Fruit fly (Drosophila melanogaster): ENCODE results near the gene RpL30.

The RpL30 gene

dm6 chr2L:19045111-19045560 is 36.0 kb upstream of the RpL30 start, which contains the start of the genes Ttc19 and Acn (continued):
- peak; percentile 54; the same call in 2 of the 3 replicates for TF ChIP-seq CG8119 (GFP tag; IDR thresholded peaks at IDR 0.05)
- peak; percentile 55 for TF ChIP-seq Lpt (GFP tag; optimal IDR thresholded peaks at IDR 0.05)
- peak; percentile 89 for TF ChIP-seq Hr39 (GFP tag; optimal IDR thresholded peaks at IDR 0.05)
- TF ChIP-seq CG34406 (GFP tag; optimal IDR thresholded peaks at IDR 0.05): peak; percentile 80
- peak; percentile 87 for TF ChIP-seq Hr4 (GFP tag; optimal IDR thresholded peaks at IDR 0.05)
- no peak for TF ChIP-seq ss (GFP tag; optimal IDR thresholded peaks at IDR 0.05)
- peak; percentile 74 for TF ChIP-seq CG32006 (GFP tag; optimal IDR thresholded peaks at IDR 0.05)
- TF ChIP-seq vri (GFP tag; optimal IDR thresholded peaks at IDR 0.05): peak; percentile 88

DNA sequence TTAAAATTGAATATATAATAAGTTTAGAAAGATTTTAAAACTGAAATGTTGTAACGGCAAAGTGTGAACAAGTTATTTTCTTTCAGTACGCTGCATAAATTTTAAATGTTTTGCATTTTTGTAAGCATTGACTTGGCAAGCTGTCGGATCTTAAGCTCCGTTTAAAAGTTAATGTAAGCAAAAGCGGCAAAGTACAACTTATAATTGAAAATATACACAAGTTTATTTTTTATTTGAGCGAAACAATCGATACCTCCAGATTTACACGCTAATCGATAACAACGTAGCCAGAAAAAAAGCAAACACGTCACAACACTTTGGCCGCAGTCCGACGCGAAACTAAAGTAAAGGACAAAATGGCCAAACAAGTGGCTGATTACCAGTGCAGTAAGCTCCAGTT is 32.5 kb upstream of the RpL30 start, which contains the start of gene Catsup:
Gene Catsup (plus strand): TSS at position 273 of the 400 bp plus-strand sequence.
- TF ChIP-seq Eip78C (GFP tag) (peak; percentile 37), Blimp-1 (GFP tag; optimal IDR thresholded peaks at IDR 0.05) (no peak)

DNA sequence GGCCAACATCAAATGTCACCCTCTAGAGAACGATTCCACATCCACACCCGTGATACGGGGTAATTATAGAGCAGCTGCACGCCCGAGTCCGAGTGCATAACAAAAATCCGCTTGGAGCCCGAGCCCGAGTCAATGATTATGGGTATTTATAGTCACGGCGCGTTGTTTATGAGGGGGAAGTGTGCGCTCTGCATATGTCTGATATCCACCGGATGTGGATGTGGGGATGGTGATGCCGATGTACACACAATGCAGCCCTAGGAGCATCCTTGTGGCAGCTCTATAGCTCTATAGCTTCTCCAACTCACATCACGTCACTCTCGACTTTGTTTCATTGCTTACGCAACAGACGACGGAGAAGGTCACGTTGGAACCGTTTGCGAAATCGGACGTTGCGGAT is 28.3 kb upstream of the RpL30 start:
- peak; percentile 35 for TF ChIP-seq Eip78C (GFP tag)
- TF ChIP-seq Hr38 (GFP tag; optimal IDR thresholded peaks at IDR 0.05): no peak
- peak; percentile 4 for TF ChIP-seq net (GFP tag; optimal IDR thresholded peaks at IDR 0.05)

- TF ChIP-seq Hr38 (GFP tag; optimal IDR thresholded peaks at IDR 0.05) (no peak), Sox102F (GFP tag; optimal IDR thresholded peaks at IDR 0.05) (no peak), CG34406 (GFP tag; optimal IDR thresholded peaks at IDR 0.05) (no peak), Hr4 (GFP tag; optimal IDR thresholded peaks at IDR 0.05) (no peak), Eip78C (GFP tag) (peak; percentile 58)
These were observed 27.9 kb upstream of the RpL30 start for dm6 chr2L:19037011-19037410.

DNA sequence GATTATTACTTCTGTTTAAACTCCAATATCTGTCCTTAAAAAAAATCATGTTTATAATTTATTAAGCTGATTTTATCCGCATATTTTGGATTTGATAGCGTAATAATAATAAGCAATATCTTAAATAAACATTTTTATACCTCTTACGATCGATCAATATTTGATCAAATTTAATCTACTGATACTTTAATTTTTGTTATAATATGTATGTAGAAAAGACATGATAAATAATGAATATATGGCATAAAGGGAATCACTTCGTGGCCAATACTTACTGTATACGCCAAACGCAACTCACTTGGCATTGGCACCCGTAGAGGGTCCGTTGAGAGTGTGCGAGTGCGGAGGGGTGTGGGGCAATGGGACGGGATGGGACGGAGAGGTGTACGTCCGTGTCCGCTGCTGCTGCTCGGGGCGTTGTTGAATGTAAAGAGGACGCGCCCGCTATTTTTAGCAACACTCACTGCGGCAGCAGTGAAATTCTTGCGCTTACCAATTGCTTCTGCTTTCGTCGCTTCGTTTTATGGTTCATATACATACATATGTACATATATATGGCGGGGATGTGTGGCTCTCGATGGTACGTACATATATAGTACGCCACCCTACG is 27.1 kb upstream of the RpL30 start:
- TF ChIP-seq salr (GFP tag; optimal IDR thresholded peaks at IDR 0.05) (no peak), Hr4 (GFP tag; optimal IDR thresholded peaks at IDR 0.05) (no peak), svp (GFP tag) (peak; percentile 54), net (GFP tag; optimal IDR thresholded peaks at IDR 0.05) (no peak), CG3032 (tag; optimal IDR thresholded peaks at IDR 0.05) (no peak), CG6163 (GFP tag; IDR thresholded peaks at IDR 0.05) (no peak), Blimp-1 (GFP tag; optimal IDR thresholded peaks at IDR 0.05) (no peak), CG15336 (GFP tag; IDR thresholded peaks at IDR 0.05) (no peak), Eip75B (GFP tag; optimal IDR thresholded peaks at IDR 0.05) (no peak), CG32006 (GFP tag; optimal IDR thresholded peaks at IDR 0.05) (peak; percentile 34), vri (GFP tag; optimal IDR thresholded peaks at IDR 0.05) (no peak), CG6276 (GFP tag; optimal IDR thresholded peaks at IDR 0.05) (peak; percentile 1), fd85E (GFP tag; optimal IDR thresholded peaks at IDR 0.05) (no peak), Sox15 (GFP tag; optimal IDR thresholded peaks at IDR 0.05) (no peak), Lpt (GFP tag; optimal IDR thresholded peaks at IDR 0.05) (peak; percentile 51), CG3919 (GFP tag; optimal IDR thresholded peaks at IDR 0.05) (peak; percentile 11), CG4318 (GFP tag; optimal IDR thresholded peaks at IDR 0.05) (no peak), CG8119 (GFP tag; IDR thresholded peaks at IDR 0.05) (no peak), CG1621 (tag; optimal IDR thresholded peaks at IDR 0.05) (peak; percentile 48), acj6 (GFP tag; optimal IDR thresholded peaks at IDR 0.05) (peak; percentile 10), dac (GFP tag; optimal IDR thresholded peaks at IDR 0.05) (no peak), ss (GFP tag; optimal IDR thresholded peaks at IDR 0.05) (peak in 1 of 2 experiments; percentile 7), Eip78C (GFP tag) (peak; percentile 82), achi (GFP tag; optimal IDR thresholded peaks at IDR 0.05) (peak; percentile 8), esn (GFP tag; optimal IDR thresholded peaks at IDR 0.05) (peak; percentile 14), fkh (GFP tag; optimal IDR thresholded peaks at IDR 0.05) (no peak), eg (GFP tag; IDR thresholded peaks at IDR 0.05) (no peak), pdm3 (GFP tag; optimal IDR thresholded peaks at IDR 0.05) (peak; percentile 31), CG8632 (GFP tag; optimal IDR thresholded peaks at IDR 0.05) (peak; percentile 14), CG11294 (GFP tag; IDR thresholded peaks at IDR 0.05) (no peak)
